Worm (Caenorhabditis elegans): ENCODE measurements around the gene Y75B8A.6.

Gene Y75B8A.6

DNA sequence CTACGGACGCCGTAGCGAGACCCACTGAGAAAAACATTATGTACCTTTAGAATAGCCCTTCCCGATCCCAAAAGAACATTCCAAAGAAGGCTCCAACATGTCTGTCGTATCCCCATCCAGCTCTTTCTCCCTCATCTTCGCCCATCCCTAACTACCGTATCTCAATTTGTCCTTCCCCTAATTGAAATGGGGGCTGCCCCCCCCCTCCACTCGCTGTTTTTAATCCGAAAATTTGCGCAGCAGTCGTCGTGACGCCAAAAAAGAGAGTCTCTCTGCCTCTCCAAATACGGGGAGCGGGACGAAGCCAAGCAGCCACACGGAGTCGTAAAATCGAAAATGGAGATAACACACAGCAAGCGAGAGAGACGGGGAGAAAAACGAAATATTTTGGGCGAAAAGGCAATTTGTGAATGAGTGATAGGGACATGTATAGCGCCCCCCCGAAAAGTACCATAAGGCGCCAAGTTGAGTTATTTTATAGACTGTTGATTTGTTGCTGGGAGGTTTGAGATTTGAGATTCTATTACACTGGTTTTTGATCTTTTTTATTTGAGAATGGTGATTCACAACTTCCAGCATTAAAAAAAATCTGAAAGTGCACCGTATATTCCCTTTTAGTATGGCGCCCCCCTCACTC is 48.0 kb downstream of the Y75B8A.6 start:
- no peak for TF ChIP-seq blmp-1 (tag; optimal IDR thresholded peaks at IDR 0.05)
- TF ChIP-seq nhr-12 (tag; optimal IDR thresholded peaks at IDR 0.05) = no peak
- TF ChIP-seq elt-3 (tag; optimal IDR thresholded peaks at IDR 0.05) = no peak
- TF ChIP-seq ceh-43 (GFP tag; optimal IDR thresholded peaks at IDR 0.05) = no peak
- TF ChIP-seq unc-62 (GFP tag; optimal IDR thresholded peaks at IDR 0.05) = no peak
- no peak for TF ChIP-seq ztf-11 (tag; optimal IDR thresholded peaks at IDR 0.05)
- no peak for TF ChIP-seq mls-2 (tag; optimal IDR thresholded peaks at IDR 0.05)
- no peak for TF ChIP-seq snpc-4 (tag; optimal IDR thresholded peaks at IDR 0.05)

DNA sequence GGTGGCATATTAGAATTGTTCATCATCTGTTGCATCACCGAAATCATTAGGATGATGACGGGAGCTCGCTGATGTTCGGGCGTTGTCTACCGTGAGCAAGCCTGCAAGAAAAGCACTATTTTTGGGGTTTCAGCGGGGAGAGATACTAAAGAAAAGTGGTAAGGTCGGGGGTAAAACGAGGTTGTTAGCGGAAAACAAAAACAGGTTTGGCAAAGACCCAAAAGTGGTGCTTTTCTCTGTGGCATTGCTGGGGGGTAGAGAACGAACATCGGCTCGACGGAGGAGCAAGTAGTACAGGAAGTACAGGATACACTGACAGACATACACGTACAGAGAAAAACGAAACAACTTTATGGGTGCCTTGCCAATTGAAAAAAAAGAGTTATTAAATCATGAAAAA is 52.7 kb downstream of the Y75B8A.6 start, which contains the start of gene php-3:
php-3 (minus strand) TSS at position 101 of the 400 bp plus-strand sequence.
- no peak for TF ChIP-seq ces-1 (GFP tag; optimal IDR thresholded peaks at IDR 0.05)
- no peak for TF ChIP-seq ceh-83 (GFP tag; optimal IDR thresholded peaks at IDR 0.05)
- TF ChIP-seq sptf-1 (tag; optimal IDR thresholded peaks at IDR 0.05) = no peak
- TF ChIP-seq ceh-43 (GFP tag; optimal IDR thresholded peaks at IDR 0.05) = no peak
- no peak for TF ChIP-seq mab-5 (tag; optimal IDR thresholded peaks at IDR 0.05)
- TF ChIP-seq elt-3 (tag; optimal IDR thresholded peaks at IDR 0.05) = no peak
